Worm (Caenorhabditis elegans) whole organism, early embryonic: ENCODE data around the gene zhp-4.
A peak's percentile ranks its signal among the peaks of the same experiment; 100 is the strongest.

Experiments
- B0310.2 ChIP-seq: sonication (generic microtip); optimal IDR thresholded peaks from 2 replicates; lab custom pipeline; 2016; ENCODE audit warnings: mild to moderate bottlenecking, missing genetic modification characterization, missing compliant biosample characterization
- F13C5.2 ChIP-seq: sonication (generic microtip); optimal IDR thresholded peaks from 2 replicates; lab custom pipeline; 2017; ENCODE audit warnings: mild to moderate bottlenecking, missing genetic modification characterization, inconsistent platforms, missing compliant biosample characterization
- aly-1 ChIP-seq: sonication (generic microtip); optimal IDR thresholded peaks from 2 replicates; lab custom pipeline; 2016; ENCODE audit warnings: missing genetic modification characterization, missing compliant biosample characterization
- ama-1 ChIP-seq: fragments of 150-350 bp; optimal IDR thresholded peaks from 2 replicates; lab custom pipeline; 2014
- ceh-13 ChIP-seq: fragments of 200-800 bp; sonication (Bioruptor generic); optimal IDR thresholded peaks from 2 replicates; lab custom pipeline; 2018; ENCODE audit warnings: mild to moderate bottlenecking, missing genetic modification characterization, missing compliant biosample characterization
- ceh-36 ChIP-seq: sonication (generic microtip); optimal IDR thresholded peaks from 2 replicates; lab custom pipeline; 2016; ENCODE audit warnings: missing genetic modification characterization, inconsistent platforms, missing compliant biosample characterization
- ets-7 ChIP-seq: sonication (generic microtip); optimal IDR thresholded peaks from 2 replicates; lab custom pipeline; 2016; ENCODE audit warnings: missing genotype, missing genetic modification characterization, missing compliant biosample characterization
- flt-1 ChIP-seq: fragments of 200-800 bp; sonication (Bioruptor generic); IDR thresholded peaks from 2 replicates; pipeline ENCODE4 v1.3.6; 2022; ENCODE audit warnings: missing genetic modification characterization, missing compliant biosample characterization
- hmbx-1 ChIP-seq: sonication (generic microtip); optimal IDR thresholded peaks from 2 replicates; lab custom pipeline; 2016; ENCODE audit warnings: mild to moderate bottlenecking, missing genetic modification characterization, missing compliant biosample characterization
- hmg-4 ChIP-seq: fragments of 200-800 bp; sonication (Bioruptor generic); optimal IDR thresholded peaks from 2 replicates; lab custom pipeline; 2018; ENCODE audit warnings: mild to moderate bottlenecking, missing genetic modification characterization, missing compliant biosample characterization
- hnd-1 ChIP-seq: sonication (generic microtip); optimal IDR thresholded peaks from 2 replicates; lab custom pipeline; 2016; ENCODE audit warnings: missing genetic modification characterization, missing compliant biosample characterization
- pes-1 ChIP-seq: fragments of 200-800 bp; sonication (Bioruptor generic); IDR thresholded peaks from 2 replicates; pipeline ENCODE4 v1.3.6; 2022; ENCODE audit warnings: missing genetic modification reagents, missing genetic modification characterization, missing compliant biosample characterization
- scrt-1 ChIP-seq: fragments of 200-800 bp; sonication (Bioruptor generic); IDR thresholded peaks from 2 replicates; pipeline ENCODE4 v1.3.6; 2022; ENCODE audit warnings: missing genetic modification characterization, missing compliant biosample characterization
- sea-1 ChIP-seq: fragments of 200-800 bp; sonication (Bioruptor generic); conservative IDR thresholded peaks from 2 replicates; pipeline ENCODE4 v1.3.6; 2022; ENCODE audit warnings: missing genetic modification characterization, missing compliant biosample characterization
- tbx-11 ChIP-seq: fragments of 200-800 bp; sonication (Bioruptor generic); IDR thresholded peaks from 2 replicates; pipeline ENCODE4 v1.3.6; 2022; ENCODE audit warnings: missing genetic modification characterization, missing compliant biosample characterization
- tbx-37 ChIP-seq: fragments of 200-800 bp; sonication (Bioruptor generic); conservative IDR thresholded peaks from 2 replicates; pipeline ENCODE4 v1.3.6; 2022; ENCODE audit warnings: missing genetic modification reagents, missing genetic modification characterization, missing compliant biosample characterization
- tra-4 ChIP-seq: sonication (generic microtip); optimal IDR thresholded peaks from 2 replicates; lab custom pipeline; 2017; ENCODE audit warnings: missing genetic modification characterization, missing compliant biosample characterization

Gene zhp-4

ce11 chrV:19087426-19087825 lies 14.2 kb downstream of the zhp-4 start, which contains the start of gene nhr-145:
nhr-145 (plus strand) TSS chrV:19087723.
- no peak for TF ChIP-seq F13C5.2 (tag; lab: Kevin White, UChicago)
- no peak for TF ChIP-seq ceh-13 (GFP tag; lab: Kevin White, UChicago)

- TF ChIP-seq ceh-13 (GFP tag; lab: Kevin White, UChicago) = no peak
- no peak for TF ChIP-seq tra-4 (tag; lab: Kevin White, UChicago)
- TF ChIP-seq B0310.2 (tag; lab: Kevin White, UChicago) = no peak
- TF ChIP-seq F13C5.2 (tag; lab: Kevin White, UChicago) = no peak
- no peak for TF ChIP-seq ets-7 (tag; lab: Kevin White, UChicago)
- TF ChIP-seq scrt-1 (GFP tag; lab: Robert Waterston, UW) = no peak
Observed at ce11 chrV:19083789-19084188, 17.8 kb downstream of the zhp-4 start.

- 0 out of 2 replicates have a peak, but pooled peaks have one; percentile 55 for TF ChIP-seq scrt-1 (GFP tag; lab: Robert Waterston, UW)
- TF ChIP-seq hmg-4 (GFP tag; lab: Kevin White, UChicago) = no peak
Observed at ce11 chrV:19082541-19082940, 19.0 kb downstream of the zhp-4 start, which contains the start of gene nhr-95. nhr-95 (minus strand) TSS chrV:19082641.

- TF ChIP-seq tbx-37 = no peak
- no peak for TF ChIP-seq ama-1
- TF ChIP-seq ceh-13 (GFP tag; lab: Kevin White, UChicago) = no peak
- no peak for TF ChIP-seq sea-1 (GFP tag; lab: Robert Waterston, UW)
- TF ChIP-seq ceh-36 (tag; lab: Kevin White, UChicago) = no peak
- TF ChIP-seq aly-1 (tag; lab: Kevin White, UChicago) = no peak
- no peak for TF ChIP-seq B0310.2 (tag; lab: Kevin White, UChicago)
- TF ChIP-seq hmbx-1 (tag; lab: Kevin White, UChicago) = no peak
- TF ChIP-seq ets-7 (tag; lab: Kevin White, UChicago) = no peak
- TF ChIP-seq hmg-4 (GFP tag; lab: Kevin White, UChicago) = no peak
- TF ChIP-seq scrt-1 (GFP tag; lab: Robert Waterston, UW) = no peak
Observed at ce11 chrV:19076835-19077234, 24.8 kb downstream of the zhp-4 start.

ce11 chrV:19073169-19073568 lies 28.4 kb downstream of the zhp-4 start:
- no peak for TF ChIP-seq ceh-36 (tag; lab: Kevin White, UChicago)
- TF ChIP-seq ama-1 = no peak
- TF ChIP-seq hnd-1 = no peak
- no peak for TF ChIP-seq hmg-4 (GFP tag; lab: Kevin White, UChicago)
- TF ChIP-seq pes-1 (GFP tag; lab: Robert Waterston, UW) = no peak
- TF ChIP-seq F13C5.2 (tag; lab: Kevin White, UChicago) = no peak

ce11 chrV:19068888-19069287 lies 32.7 kb downstream of the zhp-4 start:
- TF ChIP-seq sea-1 (GFP tag; lab: Robert Waterston, UW) = no peak
- TF ChIP-seq ceh-36 (tag; lab: Kevin White, UChicago) = no peak

ce11 chrV:19063326-19063725 lies 38.3 kb downstream of the zhp-4 start:
- TF ChIP-seq ceh-36 (tag; lab: Kevin White, UChicago) (no peak), tra-4 (tag; lab: Kevin White, UChicago) (no peak), ets-7 (tag; lab: Kevin White, UChicago) (no peak), hmg-4 (GFP tag; lab: Kevin White, UChicago) (no peak), tbx-37 (no peak), tbx-11 (no peak), sea-1 (GFP tag; lab: Robert Waterston, UW) (no peak), hmbx-1 (tag; lab: Kevin White, UChicago) (no peak), flt-1 (GFP tag; lab: Robert Waterston, UW) (no peak), ama-1 (no peak), B0310.2 (tag; lab: Kevin White, UChicago) (no peak), pes-1 (GFP tag; lab: Robert Waterston, UW) (no peak), ceh-13 (GFP tag; lab: Kevin White, UChicago) (no peak), aly-1 (tag; lab: Kevin White, UChicago) (no peak), F13C5.2 (tag; lab: Kevin White, UChicago) (no peak), hnd-1 (no peak), scrt-1 (GFP tag; lab: Robert Waterston, UW) (no peak)

- TF ChIP-seq ama-1 (no peak), tbx-37 (no peak), tbx-11 (no peak), ceh-36 (tag; lab: Kevin White, UChicago) (no peak), ets-7 (tag; lab: Kevin White, UChicago) (no peak), hmg-4 (GFP tag; lab: Kevin White, UChicago) (no peak), hmbx-1 (tag; lab: Kevin White, UChicago) (no peak), ceh-13 (GFP tag; lab: Kevin White, UChicago) (no peak), hnd-1 (no peak), tra-4 (tag; lab: Kevin White, UChicago) (no peak), B0310.2 (tag; lab: Kevin White, UChicago) (no peak), scrt-1 (GFP tag; lab: Robert Waterston, UW) (no peak), pes-1 (GFP tag; lab: Robert Waterston, UW) (no peak), F13C5.2 (tag; lab: Kevin White, UChicago) (no peak), sea-1 (GFP tag; lab: Robert Waterston, UW) (no peak), flt-1 (GFP tag; lab: Robert Waterston, UW) (no peak), aly-1 (tag; lab: Kevin White, UChicago) (no peak)
Observed at ce11 chrV:19059873-19060272, 41.7 kb downstream of the zhp-4 start, which contains the start of gene twk-46. twk-46 (plus strand) TSS chrV:19060173.
